Worm (Caenorhabditis elegans) whole organism, young adult: Measurements from ENCODE around the gene eri-5.

Source experiments
- F39B2.1 ChIP-seq: fragments of 200-800 bp; sonication (Bioruptor generic); IDR thresholded peaks from 2 replicates; pipeline ENCODE4 v1.3.6; 2022; ENCODE audit warnings: missing genetic modification reagents, missing genetic modification characterization, missing compliant biosample characterization
- athp-1 ChIP-seq: sonication (generic microtip); optimal IDR thresholded peaks from 2 replicates; lab custom pipeline; 2017; ENCODE audit warnings: mild to moderate bottlenecking, missing genetic modification characterization, missing compliant biosample characterization
- egrh-3 ChIP-seq: fragments of 200-800 bp; sonication (Bioruptor generic); IDR thresholded peaks from 2 replicates; pipeline ENCODE4 v1.3.6; 2022; ENCODE audit warnings: missing genetic modification reagents, missing genetic modification characterization, missing compliant biosample characterization
- hrde-1 ChIP-seq: sonication (generic microtip); optimal IDR thresholded peaks from 2 replicates; lab custom pipeline; 2016; ENCODE audit warnings: missing genetic modification characterization, mild to moderate bottlenecking, missing compliant biosample characterization, moderate library complexity, missing genotype, missing genetic modification reagents, borderline replicate concordance
- nhr-80 ChIP-seq: sonication (generic microtip); optimal IDR thresholded peaks from 2 replicates; lab custom pipeline; 2016; ENCODE audit warnings: missing genetic modification characterization, missing compliant biosample characterization
- pha-4 ChIP-seq: fragments of 150-350 bp; sonication (generic microtip); optimal IDR thresholded peaks from 2 replicates; lab custom pipeline; 2014; ENCODE audit warnings: missing biosample characterization, missing genetic modification reagents, missing genetic modification characterization
- rcor-1 ChIP-seq: fragments of 200-800 bp; sonication (Bioruptor generic); IDR thresholded peaks from 2 replicates; pipeline ENCODE4 v1.3.6; 2022; ENCODE audit warnings: missing genetic modification reagents, missing genetic modification characterization, missing compliant biosample characterization

DNA sequence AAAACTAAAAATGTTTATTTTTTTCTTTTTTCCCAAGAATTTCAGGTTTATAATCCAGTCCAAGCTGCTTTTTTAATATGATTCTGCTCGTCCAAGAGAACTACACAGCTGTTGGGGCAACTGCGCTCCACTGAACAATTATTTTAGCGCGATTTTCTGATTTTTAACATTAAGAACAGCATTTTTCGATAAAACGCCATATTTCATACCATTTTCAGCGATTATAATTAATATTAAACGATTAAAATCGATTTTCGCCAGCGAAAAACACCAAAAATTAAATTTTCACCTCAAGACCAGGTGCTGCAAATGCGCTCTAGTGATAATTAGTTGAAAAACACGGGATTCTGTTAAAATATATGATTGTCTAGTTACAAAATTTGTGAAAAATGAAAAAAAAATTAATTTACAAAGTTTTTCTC is 359 bp upstream of the eri-5 start:
- TF ChIP-seq nhr-80 = no peak
- TF ChIP-seq egrh-3 (GFP tag; lab: Robert Waterston, UW) = no peak
- TF ChIP-seq F39B2.1 = 0 out of 2 replicates have a peak, but pooled peaks have one; percentile 51
- TF ChIP-seq pha-4 = no peak
- peak; percentile 59 for TF ChIP-seq hrde-1 (tag; lab: Kevin White, UChicago)
- TF ChIP-seq athp-1 (tag; lab: Kevin White, UChicago) = peak; percentile 86
- TF ChIP-seq rcor-1 (GFP tag; lab: Robert Waterston, UW) = no peak
